Worm (Caenorhabditis elegans): ENCODE data around the gene irld-48.

The irld-48 gene

ce11 chrII:2921860-2922259 lies 34.0 kb upstream of the irld-48 start:
- TF ChIP-seq snpc-4 (tag; optimal IDR thresholded peaks at IDR 0.05) (no peak), hlh-1 (tag; optimal IDR thresholded peaks at IDR 0.05) (no peak), blmp-1 (tag; optimal IDR thresholded peaks at IDR 0.05) (no peak), unc-39 (tag; optimal IDR thresholded peaks at IDR 0.05) (no peak)

ce11 chrII:2922359-2922758 lies 33.5 kb upstream of the irld-48 start:
- no peak for TF ChIP-seq ces-1 (GFP tag; optimal IDR thresholded peaks at IDR 0.05)
- TF ChIP-seq mls-2 (tag; optimal IDR thresholded peaks at IDR 0.05) = no peak
- no peak for TF ChIP-seq lin-32 (GFP tag; optimal IDR thresholded peaks at IDR 0.05)
- TF ChIP-seq flh-1 (GFP tag; optimal IDR thresholded peaks at IDR 0.05) = no peak
- no peak for TF ChIP-seq lin-13 (tag; optimal IDR thresholded peaks at IDR 0.05)
- no peak for TF ChIP-seq unc-120 (tag; optimal IDR thresholded peaks at IDR 0.05; ENCODE audit: poor library complexity, severe bottlenecking)
- no peak for TF ChIP-seq ceh-83 (GFP tag; optimal IDR thresholded peaks at IDR 0.05)
- TF ChIP-seq unc-62 (GFP tag; optimal IDR thresholded peaks at IDR 0.05) = no peak
- no peak for TF ChIP-seq ceh-43 (GFP tag; optimal IDR thresholded peaks at IDR 0.05)
- no peak for TF ChIP-seq zip-8 (tag; optimal IDR thresholded peaks at IDR 0.05)
- TF ChIP-seq lsy-2 (tag; optimal IDR thresholded peaks at IDR 0.05) = no peak
- no peak for TF ChIP-seq nhr-28 (tag; optimal IDR thresholded peaks at IDR 0.05)
- no peak for TF ChIP-seq sem-2 (GFP tag; optimal IDR thresholded peaks at IDR 0.05)
- no peak for TF ChIP-seq tbx-8 (GFP tag; optimal IDR thresholded peaks at IDR 0.05)
- TF ChIP-seq unc-39 (tag; optimal IDR thresholded peaks at IDR 0.05) = no peak
- no peak for TF ChIP-seq mep-1 (tag; optimal IDR thresholded peaks at IDR 0.05)

ce11 chrII:2922782-2923181 lies 33.1 kb upstream of the irld-48 start:
- TF ChIP-seq sptf-1 (tag; optimal IDR thresholded peaks at IDR 0.05) (no peak), nhr-76 (tag; optimal IDR thresholded peaks at IDR 0.05) (no peak), lsy-2 (tag; optimal IDR thresholded peaks at IDR 0.05) (no peak), mep-1 (tag; optimal IDR thresholded peaks at IDR 0.05) (no peak), blmp-1 (tag; optimal IDR thresholded peaks at IDR 0.05) (no peak), flh-1 (GFP tag; optimal IDR thresholded peaks at IDR 0.05) (no peak), sem-2 (GFP tag; optimal IDR thresholded peaks at IDR 0.05) (no peak), ceh-83 (GFP tag; optimal IDR thresholded peaks at IDR 0.05) (no peak), mab-5 (tag; optimal IDR thresholded peaks at IDR 0.05) (no peak), ceh-39 (tag; optimal IDR thresholded peaks at IDR 0.05) (no peak), lin-13 (tag; optimal IDR thresholded peaks at IDR 0.05) (no peak), nhr-237 (tag; optimal IDR thresholded peaks at IDR 0.05) (no peak), snpc-4 (tag; optimal IDR thresholded peaks at IDR 0.05) (no peak), tbx-8 (GFP tag; optimal IDR thresholded peaks at IDR 0.05) (no peak), unc-62 (GFP tag; optimal IDR thresholded peaks at IDR 0.05) (no peak), lin-32 (GFP tag; optimal IDR thresholded peaks at IDR 0.05) (no peak)

- no peak for TF ChIP-seq mls-2 (tag; optimal IDR thresholded peaks at IDR 0.05)
- TF ChIP-seq zip-8 (tag; optimal IDR thresholded peaks at IDR 0.05) = no peak
- TF ChIP-seq nhr-28 (tag; optimal IDR thresholded peaks at IDR 0.05) = no peak
- no peak for TF ChIP-seq elt-1 (tag; optimal IDR thresholded peaks at IDR 0.05; ENCODE audit: borderline replicate concordance, insufficient read depth)
- no peak for TF ChIP-seq bed-3 (GFP tag; optimal IDR thresholded peaks at IDR 0.05)
- TF ChIP-seq nhr-76 (tag; optimal IDR thresholded peaks at IDR 0.05) = no peak
- TF ChIP-seq cnd-1 (tag; optimal IDR thresholded peaks at IDR 0.05) = no peak
- TF ChIP-seq ces-1 (GFP tag; optimal IDR thresholded peaks at IDR 0.05) = no peak
- TF ChIP-seq ztf-11 (tag; optimal IDR thresholded peaks at IDR 0.05) = no peak
Measured at ce11 chrII:2923617-2924016, 32.2 kb upstream of the irld-48 start, which contains the start of gene ZK355.2. ZK355.2 (plus strand) TSS chrII:2923917.

- TF ChIP-seq tbx-8 (GFP tag; optimal IDR thresholded peaks at IDR 0.05) (no peak), ceh-43 (GFP tag; optimal IDR thresholded peaks at IDR 0.05) (no peak), lin-32 (GFP tag; optimal IDR thresholded peaks at IDR 0.05) (no peak), M03D4.4 (tag; optimal IDR thresholded peaks at IDR 0.05) (no peak), unc-120 (tag; optimal IDR thresholded peaks at IDR 0.05; ENCODE audit: poor library complexity, severe bottlenecking) (no peak)
Measured at ce11 chrII:2925032-2925431, 30.8 kb upstream of the irld-48 start.

Data from whole organism, mixed stage, embryonic.